Worm (Caenorhabditis elegans) whole organism, L1 larva: Measurements from ENCODE around the gene fbxb-111.

Experiments
- ceh-82 ChIP-seq, 3 experiments: fragments of 150-350 bp in 1 of 3; sonication (generic microtip) in 2 of 3; optimal IDR thresholded peaks; 2 replicates each; lab custom pipeline; 2014 to 2017; ENCODE audit warnings: missing biosample characterization in 3 of 3, missing genetic modification characterization in 3 of 3
- lin-39 ChIP-seq: fragments of 150-350 bp; optimal IDR thresholded peaks from 2 replicates; lab custom pipeline; 2014; ENCODE audit warnings: missing biosample characterization, missing genetic modification reagents, missing genetic modification characterization
- rnt-1 ChIP-seq: sonication (generic microtip); optimal IDR thresholded peaks from 2 replicates; lab custom pipeline; 2016; ENCODE audit warnings: mild to moderate bottlenecking, missing genetic modification characterization, moderate library complexity, missing compliant biosample characterization
- unc-62 ChIP-seq: fragments of 150-350 bp; optimal IDR thresholded peaks from 2 replicates; lab custom pipeline; 2014; ENCODE audit warnings: missing biosample characterization, missing genetic modification reagents, missing genetic modification characterization
- ztf-11 ChIP-seq, 2 experiments: sonication (generic microtip); optimal IDR thresholded peaks; 2 replicates each; lab custom pipeline; 2016 to 2017; ENCODE audit warnings: missing genetic modification characterization in 2 of 2, missing biosample characterization in 1 of 2, missing compliant biosample characterization in 1 of 2

- TF ChIP-seq unc-62, result no peak
- no peak for TF ChIP-seq ceh-82 (tag; optimal IDR thresholded peaks at IDR 0.05; lab: Kevin White, UChicago)
- no peak for TF ChIP-seq lin-39
- no peak for TF ChIP-seq ztf-11 (tag; optimal IDR thresholded peaks at IDR 0.05; lab: Kevin White, UChicago)
- TF ChIP-seq rnt-1 (tag; lab: Kevin White, UChicago), result no peak
Measured at ce11 chrII:2785787-2786186, 11.0 kb upstream of the fbxb-111 start.
